Fruit fly (Drosophila melanogaster) whole organism, prepupa: ENCODE measurements around the gene CG13398.

ENCODE experiments used
- Blimp-1 ChIP-seq: fragments of 200-800 bp; sonication (Bioruptor generic); optimal IDR thresholded peaks from 3 replicates; lab custom pipeline; 2017; ENCODE audit warnings: missing biosample characterization, missing genetic modification characterization, mild to moderate bottlenecking, moderate library complexity, missing genetic modification reagents
- CG11294 ChIP-seq: fragments of 200-800 bp; sonication (Bioruptor generic); IDR thresholded peaks from 2 replicates; pipeline ENCODE4 v1.3.6; 2022; ENCODE audit warnings: missing biosample characterization, missing genetic modification characterization
- CG11762 ChIP-seq: fragments of 200-800 bp; sonication (Bioruptor generic); optimal IDR thresholded peaks from 3 replicates; lab custom pipeline; 2016; ENCODE audit warnings: missing biosample characterization, missing genetic modification characterization; ENCODE audit not compliant: insufficient read depth
- CG11902 ChIP-seq: fragments of 200-800 bp; sonication (Bioruptor generic); optimal IDR thresholded peaks from 3 replicates; lab custom pipeline; 2016; ENCODE audit warnings: missing biosample characterization, missing genetic modification characterization
- CG15336 ChIP-seq: fragments of 200-800 bp; sonication (Bioruptor generic); IDR thresholded peaks from 2 replicates; pipeline ENCODE4 v1.3.6; 2022; ENCODE audit warnings: missing biosample characterization, missing genetic modification characterization
- CG1621 ChIP-seq: fragments of 200-800 bp; sonication (Bioruptor generic); optimal IDR thresholded peaks from 3 replicates; lab custom pipeline; 2018; ENCODE audit warnings: missing biosample characterization, mild to moderate bottlenecking, missing genetic modification characterization
- CG16779 ChIP-seq: fragments of 200-800 bp; sonication (Bioruptor generic); optimal IDR thresholded peaks from 3 replicates; lab custom pipeline; 2017; ENCODE audit warnings: missing biosample characterization, mild to moderate bottlenecking, missing genetic modification characterization
- CG3032 ChIP-seq: fragments of 200-800 bp; optimal IDR thresholded peaks from 2 replicates; lab custom pipeline; 2019; ENCODE audit warnings: missing biosample characterization, mild to moderate bottlenecking, missing genetic modification characterization, moderate library complexity
- CG34406 ChIP-seq: fragments of 200-800 bp; sonication (Bioruptor generic); optimal IDR thresholded peaks from 3 replicates; lab custom pipeline; 2016; ENCODE audit warnings: missing biosample characterization, missing genetic modification characterization
- CG4318 ChIP-seq: fragments of 200-800 bp; sonication (Bioruptor generic); optimal IDR thresholded peaks from 3 replicates; lab custom pipeline; 2017; ENCODE audit warnings: missing biosample characterization, mild to moderate bottlenecking, missing genetic modification characterization
- CG6163 ChIP-seq: fragments of 200-800 bp; sonication (Bioruptor generic); IDR thresholded peaks from 3 replicates; pipeline ENCODE4 v1.3.6; 2022; ENCODE audit warnings: missing biosample characterization, missing genetic modification characterization
- CG6276 ChIP-seq: fragments of 200-800 bp; sonication (Bioruptor generic); optimal IDR thresholded peaks from 2 replicates; lab custom pipeline; 2017; ENCODE audit warnings: missing biosample characterization, mild to moderate bottlenecking, missing genetic modification characterization
- CG6792 ChIP-seq: fragments of 200-800 bp; sonication (Bioruptor generic); optimal IDR thresholded peaks from 3 replicates; lab custom pipeline; 2016; ENCODE audit warnings: missing biosample characterization, missing genetic modification characterization
- CG6808 ChIP-seq: fragments of 200-800 bp; sonication (Bioruptor generic); optimal IDR thresholded peaks from 3 replicates; lab custom pipeline; 2017; ENCODE audit warnings: missing biosample characterization, missing genetic modification characterization, mild to moderate bottlenecking, moderate library complexity, missing genetic modification reagents
- CG6854 ChIP-seq: fragments of 200-800 bp; sonication (Bioruptor generic); optimal IDR thresholded peaks from 2 replicates; lab custom pipeline; 2017; ENCODE audit warnings: missing biosample characterization, mild to moderate bottlenecking, missing genetic modification characterization
- CG7368 ChIP-seq: fragments of 200-800 bp; sonication (Bioruptor generic); optimal IDR thresholded peaks from 3 replicates; lab custom pipeline; 2016; ENCODE audit warnings: missing biosample characterization, missing genetic modification characterization
- CG8119 ChIP-seq: fragments of 200-800 bp; sonication (Bioruptor generic); IDR thresholded peaks from 3 replicates; pipeline ENCODE4 v1.3.6; 2022; ENCODE audit warnings: missing biosample characterization, missing genetic modification characterization
- CG8632 ChIP-seq: fragments of 200-800 bp; sonication (Bioruptor generic); optimal IDR thresholded peaks from 3 replicates; lab custom pipeline; 2016; ENCODE audit warnings: missing biosample characterization, missing genetic modification characterization
- CG9139 ChIP-seq: fragments of 200-800 bp; sonication (Bioruptor generic); optimal IDR thresholded peaks from 3 replicates; lab custom pipeline; 2017; ENCODE audit warnings: missing biosample characterization, mild to moderate bottlenecking, missing genetic modification characterization
- Eip75B ChIP-seq: fragments of 200-800 bp; sonication (Bioruptor generic); optimal IDR thresholded peaks from 3 replicates; lab custom pipeline; 2016; ENCODE audit warnings: missing biosample characterization, missing genetic modification characterization
- Eip78C ChIP-seq: fragments of 200-800 bp; sonication (Bioruptor generic); peaks from one replicate; lab custom pipeline; 2016; ENCODE audit warnings: missing biosample characterization, missing genetic modification characterization
- Ets21C ChIP-seq: fragments of 200-800 bp; sonication (Bioruptor generic); optimal IDR thresholded peaks from 3 replicates; lab custom pipeline; 2016; ENCODE audit warnings: missing biosample characterization, missing genetic modification characterization
- Ets96B ChIP-seq: fragments of 200-800 bp; optimal IDR thresholded peaks from 2 replicates; lab custom pipeline; 2019; ENCODE audit warnings: missing biosample characterization, mild to moderate bottlenecking, missing genetic modification characterization, moderate library complexity
- Gug ChIP-seq: fragments of 200-800 bp; sonication (Bioruptor generic); IDR thresholded peaks from 2 replicates; pipeline ENCODE4 v1.3.6; 2022; ENCODE audit warnings: missing biosample characterization, missing genetic modification characterization
- Hr38 ChIP-seq: sonication (Bioruptor generic); optimal IDR thresholded peaks from 2 replicates; lab custom pipeline; 2016; ENCODE audit warnings: missing biosample characterization, missing genetic modification characterization
- Hr39 ChIP-seq: fragments of 200-800 bp; sonication (Bioruptor generic); optimal IDR thresholded peaks from 2 replicates; lab custom pipeline; 2016; ENCODE audit warnings: missing biosample characterization, missing genetic modification characterization
- OdsH ChIP-seq: fragments of 200-800 bp; sonication (Bioruptor generic); optimal IDR thresholded peaks from 3 replicates; lab custom pipeline; 2016; ENCODE audit warnings: missing biosample characterization, missing genetic modification characterization
- Smox ChIP-seq: fragments of 200-800 bp; sonication (Bioruptor generic); optimal IDR thresholded peaks from 3 replicates; lab custom pipeline; 2016; ENCODE audit warnings: missing biosample characterization, missing genetic modification characterization
- Sox102F ChIP-seq: fragments of 200-800 bp; sonication (Bioruptor generic); optimal IDR thresholded peaks from 2 replicates; lab custom pipeline; 2016; ENCODE audit warnings: missing biosample characterization, mild to moderate bottlenecking, missing genetic modification characterization
- Sox14 ChIP-seq: fragments of 200-800 bp; sonication (Bioruptor generic); optimal IDR thresholded peaks from 3 replicates; lab custom pipeline; 2016; ENCODE audit warnings: missing biosample characterization, missing genetic modification characterization
- Sox15 ChIP-seq: fragments of 200-800 bp; sonication (Bioruptor generic); optimal IDR thresholded peaks from 3 replicates; lab custom pipeline; 2016; ENCODE audit warnings: missing biosample characterization, missing genetic modification characterization
- acj6 ChIP-seq: fragments of 200-800 bp; sonication (Bioruptor generic); optimal IDR thresholded peaks from 3 replicates; lab custom pipeline; 2016; ENCODE audit warnings: missing biosample characterization, missing genetic modification characterization
- cyc ChIP-seq: fragments of 200-800 bp; sonication (Bioruptor generic); optimal IDR thresholded peaks from 3 replicates; lab custom pipeline; 2016; ENCODE audit warnings: missing biosample characterization, missing genetic modification characterization
- dac ChIP-seq: fragments of 200-800 bp; sonication (Bioruptor generic); optimal IDR thresholded peaks from 2 replicates; lab custom pipeline; 2017; ENCODE audit warnings: missing biosample characterization, mild to moderate bottlenecking, missing genetic modification characterization
- dsx ChIP-seq: fragments of 200-800 bp; optimal IDR thresholded peaks from 3 replicates; lab custom pipeline; 2019; ENCODE audit warnings: missing biosample characterization, mild to moderate bottlenecking, missing genetic modification characterization, moderate library complexity; ENCODE audit not compliant: poor library complexity, severe bottlenecking
- esn ChIP-seq: fragments of 200-800 bp; sonication (Bioruptor generic); optimal IDR thresholded peaks from 2 replicates; lab custom pipeline; 2016; ENCODE audit warnings: missing biosample characterization, mild to moderate bottlenecking, missing genetic modification characterization, moderate library complexity
- fd59A ChIP-seq: fragments of 200-800 bp; sonication (Bioruptor generic); optimal IDR thresholded peaks from 2 replicates; lab custom pipeline; 2017; ENCODE audit warnings: missing biosample characterization, mild to moderate bottlenecking, missing genetic modification characterization, missing genetic modification reagents
- fd85E ChIP-seq: fragments of 200-800 bp; sonication (Bioruptor generic); optimal IDR thresholded peaks from 3 replicates; lab custom pipeline; 2016; ENCODE audit warnings: missing biosample characterization, missing genetic modification characterization
- fkh ChIP-seq: fragments of 200-800 bp; sonication (Bioruptor generic); optimal IDR thresholded peaks from 3 replicates; lab custom pipeline; 2017; ENCODE audit warnings: missing biosample characterization, mild to moderate bottlenecking, missing genetic modification characterization, moderate library complexity
- lz ChIP-seq: fragments of 200-800 bp; sonication (Bioruptor generic); optimal IDR thresholded peaks from 3 replicates; lab custom pipeline; 2016; ENCODE audit warnings: missing biosample characterization, missing genetic modification characterization
- salr ChIP-seq, 2 experiments: fragments of 200-800 bp; sonication (Bioruptor generic); optimal IDR thresholded peaks; 3 replicates each; lab custom pipeline; 2016 to 2018; ENCODE audit warnings: missing biosample characterization in 2 of 2, missing genetic modification characterization in 2 of 2, mild to moderate bottlenecking in 1 of 2
- spab ChIP-seq: fragments of 200-800 bp; sonication (Bioruptor generic); optimal IDR thresholded peaks from 2 replicates; lab custom pipeline; 2017; ENCODE audit warnings: missing biosample characterization, mild to moderate bottlenecking, missing genetic modification characterization, missing genetic modification reagents
- ss ChIP-seq, 2 experiments: fragments of 200-800 bp; sonication (Bioruptor generic); optimal IDR thresholded peaks; 2 replicates in 1 of 2; 3 replicates in 1 of 2; lab custom pipeline; 2017 to 2018; ENCODE audit warnings: mild to moderate bottlenecking in 2 of 2, missing biosample characterization in 2 of 2, missing genetic modification characterization in 2 of 2, moderate library complexity in 1 of 2
- svp ChIP-seq: fragments of 200-800 bp; sonication (Bioruptor generic); peaks from one replicate; lab custom pipeline; 2016; ENCODE audit warnings: missing biosample characterization, missing genetic modification characterization

CG13398 gene

dm6 chr2L:8370364-8371326 lies 44.4 kb downstream of the CG13398 start, which contains the start of gene CG17292 (continued):
- TF ChIP-seq cyc (GFP tag; lab: Kevin White, UChicago): no peak
- TF ChIP-seq fd59A (GFP tag; lab: Kevin White, UChicago): no peak
- TF ChIP-seq Blimp-1: no peak
- TF ChIP-seq salr (GFP tag; optimal IDR thresholded peaks at IDR 0.05; lab: Kevin White, UChicago): no peak
- no peak for TF ChIP-seq dac
- no peak for TF ChIP-seq CG6808
- peak; percentile 13 for TF ChIP-seq CG6792 (GFP tag; lab: Kevin White, UChicago)
- peak; percentile 21 for TF ChIP-seq CG3032 (tag; lab: Kevin White, UChicago)
- TF ChIP-seq CG6276: peak; percentile 16
- peak; percentile 58 for TF ChIP-seq Eip78C (GFP tag; lab: Kevin White, UChicago)
- TF ChIP-seq OdsH (GFP tag; lab: Kevin White, UChicago): no peak
- TF ChIP-seq CG15336 (GFP tag; lab: Robert Waterston, UW): peak; percentile 43; the same call in 1 of the 2 replicates
- TF ChIP-seq spab (GFP tag; lab: Kevin White, UChicago): no peak
- TF ChIP-seq CG1621 (tag; lab: Kevin White, UChicago): peak; percentile 47
- peak; percentile 96 for TF ChIP-seq svp (GFP tag; lab: Kevin White, UChicago)

- TF ChIP-seq OdsH (GFP tag; lab: Kevin White, UChicago) (peak; percentile 36), ss (GFP tag; optimal IDR thresholded peaks at IDR 0.05; lab: Kevin White, UChicago) (peak in 1 of 2 experiments; percentile 48), spab (GFP tag; lab: Kevin White, UChicago) (no peak), CG6854 (no peak), CG6163 (GFP tag; lab: Robert Waterston, UW) (0 out of 3 replicates have a peak, but pooled peaks have one; percentile 6), Eip75B (GFP tag; lab: Kevin White, UChicago) (peak; percentile 31), Smox (GFP tag; lab: Kevin White, UChicago) (peak; percentile 58), Ets21C (GFP tag; lab: Kevin White, UChicago) (peak; percentile 50), CG8632 (GFP tag; lab: Kevin White, UChicago) (no peak), Sox14 (GFP tag; lab: Kevin White, UChicago) (no peak), Gug (GFP tag; lab: Robert Waterston, UW) (no peak), lz (GFP tag; lab: Kevin White, UChicago) (peak; percentile 55), Sox15 (GFP tag; lab: Kevin White, UChicago) (no peak), fkh (GFP tag; lab: Kevin White, UChicago) (peak; percentile 75), dsx (GFP tag; lab: Kevin White, UChicago) (no peak), CG16779 (tag; lab: Kevin White, UChicago) (no peak), CG1621 (tag; lab: Kevin White, UChicago) (no peak), CG8119 (no peak), esn (GFP tag; lab: Kevin White, UChicago) (peak; percentile 54), CG9139 (GFP tag; lab: Kevin White, UChicago) (no peak), Hr39 (GFP tag; lab: Kevin White, UChicago) (peak; percentile 48), CG34406 (GFP tag; lab: Kevin White, UChicago) (no peak), Sox102F (GFP tag; lab: Kevin White, UChicago) (peak; percentile 42), acj6 (GFP tag; lab: Kevin White, UChicago) (peak; percentile 15), fd59A (GFP tag; lab: Kevin White, UChicago) (no peak), CG11762 (GFP tag; lab: Kevin White, UChicago) (no peak), CG6792 (GFP tag; lab: Kevin White, UChicago) (no peak), fd85E (GFP tag; lab: Kevin White, UChicago) (no peak), cyc (GFP tag; lab: Kevin White, UChicago) (peak; percentile 10), CG11902 (peak; percentile 38), CG4318 (GFP tag; lab: Kevin White, UChicago) (no peak), Hr38 (GFP tag; lab: Kevin White, UChicago) (no peak), Ets96B (tag; lab: Kevin White, UChicago) (peak; percentile 12), CG11294 (GFP tag; lab: Robert Waterston, UW) (no peak), CG6808 (no peak), salr (GFP tag; optimal IDR thresholded peaks at IDR 0.05; lab: Kevin White, UChicago) (no peak), CG15336 (GFP tag; lab: Robert Waterston, UW) (no peak), CG7368 (GFP tag; lab: Kevin White, UChicago) (no peak)
These were observed 49.1 kb downstream of the CG13398 start, which contains the start of gene Pp2A-29B for dm6 chr2L:8365701-8366643. Gene Pp2A-29B (plus strand): TSS chr2L:8366038.
